Fruit fly (Drosophila melanogaster): Measurements from ENCODE around the gene CG32576.

The CG32576 gene

dm6 chrX:16332615-16333288 lies 44.4 kb upstream of the CG32576 start (continued):
- TF ChIP-seq dysf (GFP tag; IDR thresholded peaks at IDR 0.05) (peak; percentile 96), vnd (GFP tag; IDR thresholded peaks at IDR 0.05; ENCODE audit: partially characterized antibody) (no peak), Atf3 (GFP tag; optimal IDR thresholded peaks at IDR 0.05) (peak; percentile 90), ase (GFP tag; IDR thresholded peaks at IDR 0.05) (peak; percentile 84), cato (GFP tag; optimal IDR thresholded peaks at IDR 0.05; ENCODE audit: borderline replicate concordance) (peak; percentile 87), lilli (GFP tag; optimal IDR thresholded peaks at IDR 0.05) (peak; percentile 97), CG34376 (GFP tag; optimal IDR thresholded peaks at IDR 0.05) (peak; percentile 98), CG6175 (GFP tag; IDR thresholded peaks at IDR 0.05) (peak; percentile 78; the same call in 2 of the 3 replicates), ssp (GFP tag; IDR thresholded peaks at IDR 0.05) (peak; percentile 80), D (optimal IDR thresholded peaks at IDR 0.05) (no peak), D (GFP tag; optimal IDR thresholded peaks at IDR 0.05) (peak; percentile 96), az2 (GFP tag; optimal IDR thresholded peaks at IDR 0.05) (peak; percentile 94), odd (GFP tag; optimal IDR thresholded peaks at IDR 0.05) (peak; percentile 97), lab (GFP tag; optimal IDR thresholded peaks at IDR 0.05) (peak; percentile 97), MTF-1 (GFP tag; optimal IDR thresholded peaks at IDR 0.05; ENCODE audit: borderline replicate concordance) (peak; percentile 77), CG2129 (GFP tag; IDR thresholded peaks at IDR 0.05; ENCODE audit: partially characterized antibody) (no peak), CG34422 (GFP tag; IDR thresholded peaks at IDR 0.05) (peak; percentile 91), CG9817 (tag; optimal IDR thresholded peaks at IDR 0.05) (peak; percentile 94), Hmr (GFP tag; optimal IDR thresholded peaks at IDR 0.05) (peak; percentile 98), CG17568 (GFP tag; optimal IDR thresholded peaks at IDR 0.05) (peak; percentile 93), CG11504 (tag; optimal IDR thresholded peaks at IDR 0.05) (peak; percentile 97), Oaz (GFP tag; IDR thresholded peaks at IDR 0.05) (peak; percentile 83), eve (GFP tag; optimal IDR thresholded peaks at IDR 0.05) (no peak), Hr39 (optimal IDR thresholded peaks at IDR 0.05) (no peak), trh (GFP tag; optimal IDR thresholded peaks at IDR 0.05) (peak; percentile 76), zf30C (GFP tag; optimal IDR thresholded peaks at IDR 0.05) (peak; percentile 18), CG15269 (tag; optimal IDR thresholded peaks at IDR 0.05) (peak; percentile 97), ken (GFP tag; IDR thresholded peaks at IDR 0.05) (peak; percentile 89), pnt (GFP tag; optimal IDR thresholded peaks at IDR 0.05) (peak; percentile 93), tgo (GFP tag; IDR thresholded peaks at IDR 0.05) (peak; percentile 92), CG31224 (GFP tag; IDR thresholded peaks at IDR 0.05) (peak; percentile 88), CG4328 (GFP tag; optimal IDR thresholded peaks at IDR 0.05) (peak; percentile 96), btn (GFP tag; optimal IDR thresholded peaks at IDR 0.05) (peak; percentile 92), CG13894 (tag; optimal IDR thresholded peaks at IDR 0.05) (peak; percentile 97), E2f1 (GFP tag; IDR thresholded peaks at IDR 0.05) (peak; percentile 90), CG18764 (GFP tag; optimal IDR thresholded peaks at IDR 0.05) (peak; percentile 87), CG8924 (tag; optimal IDR thresholded peaks at IDR 0.05) (peak; percentile 98), CG18476 (GFP tag; optimal IDR thresholded peaks at IDR 0.05) (peak; percentile 96), fru (optimal IDR thresholded peaks at IDR 0.05) (no peak), nerfin-1 (tag; optimal IDR thresholded peaks at IDR 0.05) (peak; percentile 95), CG15073 (GFP tag; optimal IDR thresholded peaks at IDR 0.05) (peak; percentile 62), Dbx (GFP tag; IDR thresholded peaks at IDR 0.05) (peak; percentile 90; the same call in 2 of the 3 replicates), CG10267 (tag; optimal IDR thresholded peaks at IDR 0.05) (peak; percentile 92), Asciz (GFP tag; optimal IDR thresholded peaks at IDR 0.05) (peak; percentile 94), sna (GFP tag; IDR thresholded peaks at IDR 0.05; ENCODE audit: partially characterized antibody) (no peak), Hr3 (GFP tag; optimal IDR thresholded peaks at IDR 0.05) (peak; percentile 90), CG12299 (tag; optimal IDR thresholded peaks at IDR 0.05) (peak; percentile 96), CG11560 (tag; IDR thresholded peaks at IDR 0.05) (no peak; the same call in 1 of the 3 replicates), pita (GFP tag; optimal IDR thresholded peaks at IDR 0.05) (no peak), E2f2 (GFP tag; IDR thresholded peaks at IDR 0.05) (peak; percentile 77)
